Worm (Caenorhabditis elegans) whole organism, L2 larva: ENCODE results near the gene hse-5.

Experiments used
- Y55F3AM.14 ChIP-seq: fragments of 200-800 bp; sonication (Bioruptor generic); optimal IDR thresholded peaks from 2 replicates; lab custom pipeline; 2018; ENCODE audit warnings: mild to moderate bottlenecking, missing genetic modification characterization, missing compliant biosample characterization
- ama-1 ChIP-seq: fragments of 150-350 bp; optimal IDR thresholded peaks from 2 replicates; lab custom pipeline; 2018; ENCODE audit warnings: inconsistent platforms
- elt-1 ChIP-seq: fragments of 150-350 bp; optimal IDR thresholded peaks from 2 replicates; lab custom pipeline; 2014; ENCODE audit warnings: missing biosample characterization, missing genetic modification characterization
- fos-1 ChIP-seq: fragments of 150-350 bp; optimal IDR thresholded peaks from 2 replicates; lab custom pipeline; 2014; ENCODE audit warnings: missing biosample characterization, missing genetic modification characterization
- mdl-1 ChIP-seq, 2 experiments: fragments of 150-350 bp in 1 of 2; sonication (generic microtip) in 1 of 2; optimal IDR thresholded peaks; 2 replicates each; lab custom pipeline; 2017; ENCODE audit warnings: missing biosample characterization in 2 of 2, missing genetic modification characterization in 2 of 2
- nhr-129 ChIP-seq: fragments of 150-350 bp; optimal IDR thresholded peaks from 2 replicates; lab custom pipeline; 2014; ENCODE audit warnings: missing biosample characterization, missing genetic modification characterization
- nhr-23 ChIP-seq: fragments of 150-350 bp; optimal IDR thresholded peaks from 2 replicates; lab custom pipeline; 2014; ENCODE audit warnings: missing biosample characterization, missing genetic modification reagents, missing genetic modification characterization
- nhr-237 ChIP-seq: fragments of 150-350 bp; optimal IDR thresholded peaks from 2 replicates; lab custom pipeline; 2014; ENCODE audit warnings: missing biosample characterization, missing genetic modification characterization
- nhr-25 ChIP-seq: fragments of 150-350 bp; sonication (generic microtip); optimal IDR thresholded peaks from 3 replicates; lab custom pipeline; 2014; ENCODE audit warnings: missing biosample characterization, missing genetic modification characterization
- sma-3 ChIP-seq: sonication (generic microtip); optimal IDR thresholded peaks from 2 replicates; lab custom pipeline; 2016; ENCODE audit warnings: missing genetic modification reagents, missing genetic modification characterization, missing compliant biosample characterization
- snpc-4 ChIP-seq: fragments of 150-350 bp; optimal IDR thresholded peaks from 2 replicates; lab custom pipeline; 2014; ENCODE audit warnings: missing biosample characterization, missing genetic modification characterization
- ztf-4 ChIP-seq: fragments of 150-350 bp; optimal IDR thresholded peaks from 2 replicates; lab custom pipeline; 2014; ENCODE audit warnings: missing biosample characterization, missing genetic modification characterization

ce11 chrIII:4332543-4333042, 12.5 kb upstream of the hse-5 start, which contains the start of gene cdk-12:
- no peak for TF ChIP-seq ama-1
- TF ChIP-seq nhr-129 (tag; lab: Kevin White, UChicago) = peak; percentile 3
- TF ChIP-seq mdl-1 (tag; optimal IDR thresholded peaks at IDR 0.05; lab: Kevin White, UChicago) = no peak
- peak; percentile 3 for TF ChIP-seq sma-3 (GFP tag; lab: Kevin White, UChicago)
- TF ChIP-seq nhr-25 (tag; lab: Kevin White, UChicago) = no peak
- no peak for TF ChIP-seq fos-1
- TF ChIP-seq nhr-23 (tag; lab: Kevin White, UChicago) = no peak
- TF ChIP-seq snpc-4 (tag; lab: Kevin White, UChicago) = peak; percentile 34
- TF ChIP-seq Y55F3AM.14 (GFP tag; lab: Kevin White, UChicago) = no peak
- no peak for TF ChIP-seq nhr-237 (tag; lab: Kevin White, UChicago)
- TF ChIP-seq elt-1 (tag; lab: Kevin White, UChicago) = no peak
- TF ChIP-seq ztf-4 (tag; lab: Kevin White, UChicago) = no peak
